Worm (Caenorhabditis elegans) whole organism, L1 larva: ENCODE results near the gene Y43F8C.16.

Source experiments
- F16B12.6 ChIP-seq: fragments of 150-350 bp; optimal IDR thresholded peaks from 2 replicates; lab custom pipeline; 2014; ENCODE audit warnings: missing biosample characterization, missing genetic modification characterization
- alr-1 ChIP-seq: fragments of 200-800 bp; sonication (Bioruptor generic); optimal IDR thresholded peaks from 2 replicates; lab custom pipeline; 2018; ENCODE audit warnings: borderline replicate concordance, mild to moderate bottlenecking, missing genetic modification characterization, missing compliant biosample characterization
- dsc-1 ChIP-seq: sonication (generic microtip); optimal IDR thresholded peaks from 2 replicates; lab custom pipeline; 2016; ENCODE audit warnings: mild to moderate bottlenecking, missing genetic modification characterization, missing compliant biosample characterization
- lin-14 ChIP-seq: fragments of 200-800 bp; sonication (Bioruptor generic); optimal IDR thresholded peaks from 2 replicates; lab custom pipeline; 2018; ENCODE audit warnings: mild to moderate bottlenecking, missing genetic modification characterization, moderate library complexity, missing compliant biosample characterization
- lin-39 ChIP-seq: fragments of 150-350 bp; optimal IDR thresholded peaks from 2 replicates; lab custom pipeline; 2014; ENCODE audit warnings: missing biosample characterization, missing genetic modification reagents, missing genetic modification characterization
- mdl-1 ChIP-seq, 2 experiments: fragments of 150-350 bp; optimal IDR thresholded peaks; 2 replicates each; lab custom pipeline; 2014 to 2017; ENCODE audit warnings: missing biosample characterization in 2 of 2, missing genetic modification characterization in 2 of 2, inconsistent platforms in 1 of 2
- nhr-12 ChIP-seq: sonication (generic microtip); optimal IDR thresholded peaks from 2 replicates; lab custom pipeline; 2017; ENCODE audit warnings: missing biosample characterization, missing genetic modification characterization
- skn-1 ChIP-seq: fragments of 150-350 bp; optimal IDR thresholded peaks from 2 replicates; lab custom pipeline; 2014; ENCODE audit warnings: missing biosample characterization, missing genetic modification characterization
- snpc-4 ChIP-seq: fragments of 150-350 bp; optimal IDR thresholded peaks from 2 replicates; lab custom pipeline; 2014; ENCODE audit warnings: missing biosample characterization, missing genetic modification characterization
- unc-62 ChIP-seq: fragments of 150-350 bp; optimal IDR thresholded peaks from 2 replicates; lab custom pipeline; 2014; ENCODE audit warnings: missing biosample characterization, missing genetic modification reagents, missing genetic modification characterization

- no peak for TF ChIP-seq mdl-1 (tag; optimal IDR thresholded peaks at IDR 0.05; lab: Kevin White, UChicago)
- TF ChIP-seq lin-14 (GFP tag; lab: Kevin White, UChicago) = no peak
- TF ChIP-seq lin-39 (tag; lab: Kevin White, UChicago) = no peak
- no peak for TF ChIP-seq unc-62
- TF ChIP-seq snpc-4 (tag; lab: Kevin White, UChicago) = no peak
- no peak for TF ChIP-seq nhr-12 (tag; lab: Kevin White, UChicago)
- TF ChIP-seq F16B12.6 (tag; lab: Kevin White, UChicago) = no peak
- no peak for TF ChIP-seq alr-1 (tag; lab: Kevin White, UChicago)
- TF ChIP-seq skn-1 = no peak
- no peak for TF ChIP-seq dsc-1 (tag; lab: Kevin White, UChicago)
These were observed 3.3 kb upstream of the Y43F8C.16 start for ce11 chrV:19718660-19719059.
